Worm (Caenorhabditis elegans) whole organism, midembryonic: Measurements from ENCODE around the gene ZK930.6.
A peak's percentile ranks its signal among the peaks of the same experiment; 100 is the strongest.

Experiments used
- T22C8.4 ChIP-seq: fragments of 200-800 bp; sonication (Bioruptor generic); IDR thresholded peaks from 2 replicates; pipeline ENCODE4 v1.3.6; 2022; ENCODE audit warnings: missing genetic modification characterization, missing compliant biosample characterization
- cog-1 ChIP-seq: sonication (generic microtip); optimal IDR thresholded peaks from 2 replicates; lab custom pipeline; 2016; ENCODE audit warnings: missing genetic modification characterization, missing compliant biosample characterization
- flt-1 ChIP-seq: fragments of 200-800 bp; sonication (Bioruptor generic); IDR thresholded peaks from 2 replicates; pipeline ENCODE4 v1.3.6; 2022; ENCODE audit warnings: missing genetic modification characterization, missing compliant biosample characterization
- klf-2 ChIP-seq: fragments of 200-800 bp; sonication (Bioruptor generic); conservative IDR thresholded peaks from 2 replicates; pipeline ENCODE4 v1.3.6; 2022; ENCODE audit warnings: missing genetic modification reagents, missing genetic modification characterization, missing compliant biosample characterization
- med-1 ChIP-seq: sonication (generic microtip); optimal IDR thresholded peaks from 2 replicates; lab custom pipeline; 2017; ENCODE audit warnings: missing genetic modification characterization, mild to moderate bottlenecking, missing compliant biosample characterization, antibody characterized with exemption, missing genetic modification reagents; ENCODE audit not compliant: insufficient read depth
- ref-1 ChIP-seq: fragments of 200-800 bp; sonication (Bioruptor generic); conservative IDR thresholded peaks from 2 replicates; pipeline ENCODE4 v1.3.6; 2022; ENCODE audit warnings: missing genetic modification reagents, missing genetic modification characterization, missing compliant biosample characterization
- tab-1 ChIP-seq: fragments of 200-800 bp; sonication (Bioruptor generic); IDR thresholded peaks from 2 replicates; pipeline ENCODE4 v1.3.6; 2022; ENCODE audit warnings: missing genetic modification characterization, missing compliant biosample characterization
- ztf-23 ChIP-seq: fragments of 200-800 bp; sonication (Bioruptor generic); IDR thresholded peaks from 2 replicates; pipeline ENCODE4 v1.3.6; 2022; ENCODE audit warnings: missing genetic modification reagents, missing genetic modification characterization, missing compliant biosample characterization
- ztf-29 ChIP-seq: fragments of 200-800 bp; sonication (Bioruptor generic); IDR thresholded peaks from 2 replicates; pipeline ENCODE4 v1.3.6; 2022; ENCODE audit warnings: missing genetic modification reagents, missing genetic modification characterization, missing compliant biosample characterization

ZK930.6 gene

DNA sequence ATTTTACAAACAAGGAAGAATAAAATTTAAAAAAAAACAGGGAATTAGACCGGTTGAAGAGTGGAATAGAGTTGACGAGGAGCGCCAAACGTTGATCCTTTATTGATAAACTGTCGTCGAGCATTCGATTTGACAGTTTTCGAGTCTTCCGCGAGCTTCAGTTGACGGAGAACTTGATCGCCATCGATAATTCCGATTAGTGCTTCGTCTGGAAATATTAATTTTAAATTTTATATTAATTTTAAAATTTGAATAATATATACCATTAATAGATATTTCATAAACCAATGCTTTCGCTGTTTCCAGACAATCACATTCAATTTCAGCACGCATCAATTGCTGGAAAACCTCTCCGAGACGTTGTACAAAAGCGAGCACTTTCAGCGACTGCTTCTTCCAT, 18.1 kb upstream of the ZK930.6 start, which contains the start of gene K12D12.4:
TSS of gene K12D12.4 (minus strand) at position 101 of the 400 bp plus-strand sequence.
- no peak for TF ChIP-seq ztf-29 (GFP tag; lab: Robert Waterston, UW)
- TF ChIP-seq flt-1 = no peak
- TF ChIP-seq klf-2 (GFP tag; lab: Robert Waterston, UW) = no peak
- TF ChIP-seq tab-1 (GFP tag; lab: Robert Waterston, UW) = no peak
- no peak for TF ChIP-seq med-1 (GFP tag; lab: Kevin White, UChicago)

DNA sequence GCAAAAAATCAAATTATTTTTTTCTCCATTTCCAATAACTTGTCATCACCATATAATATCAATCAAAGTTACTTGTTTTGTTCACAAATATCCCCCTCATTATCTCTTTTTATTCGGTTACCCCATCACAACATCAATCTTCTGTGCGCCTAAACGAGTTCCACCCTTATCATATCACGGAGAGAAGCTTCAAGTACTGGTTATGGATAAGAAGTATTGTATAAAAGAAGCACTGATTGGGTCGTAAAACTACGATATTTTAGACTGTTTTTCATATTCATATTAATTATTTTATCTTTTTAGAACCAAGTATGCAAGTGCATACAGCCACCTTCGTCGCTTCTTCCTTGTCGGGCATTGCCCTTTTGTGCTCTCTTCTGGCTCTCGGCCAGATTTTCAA, 15.5 kb upstream of the ZK930.6 start, which contains the start of gene col-84:
TSS of gene col-84 (plus strand) at position 301 of the 400 bp plus-strand sequence.
- no peak for TF ChIP-seq T22C8.4 (GFP tag; lab: Robert Waterston, UW)
- no peak for TF ChIP-seq klf-2 (GFP tag; lab: Robert Waterston, UW)
- TF ChIP-seq ztf-29 (GFP tag; lab: Robert Waterston, UW) = no peak
- no peak for TF ChIP-seq tab-1 (GFP tag; lab: Robert Waterston, UW)
- no peak for TF ChIP-seq ref-1 (GFP tag; lab: Robert Waterston, UW)
- TF ChIP-seq med-1 (GFP tag; lab: Kevin White, UChicago) = no peak
- TF ChIP-seq ztf-23 (GFP tag; lab: Robert Waterston, UW) = no peak
- no peak for TF ChIP-seq cog-1 (tag; lab: Kevin White, UChicago)
- no peak for TF ChIP-seq flt-1

DNA sequence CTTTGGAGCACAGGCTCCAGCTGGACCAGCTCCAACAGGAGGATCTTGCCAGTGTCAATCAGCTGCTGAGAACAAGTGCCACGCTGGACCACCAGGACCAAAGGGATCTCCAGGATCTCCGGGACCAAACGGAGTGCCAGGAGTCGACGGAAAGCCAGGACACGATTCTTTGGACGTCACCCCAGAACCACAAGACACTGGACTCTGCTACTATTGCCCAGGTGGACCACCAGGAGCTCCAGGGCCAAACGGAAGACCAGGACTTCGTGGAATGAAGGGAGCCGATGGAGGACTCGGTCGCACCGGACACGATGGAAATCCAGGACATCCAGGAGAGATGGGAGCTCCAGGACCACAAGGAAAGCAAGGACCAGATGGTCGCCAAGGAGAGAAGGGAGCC, 14.9 kb upstream of the ZK930.6 start:
- TF ChIP-seq flt-1 = no peak
- TF ChIP-seq klf-2 (GFP tag; lab: Robert Waterston, UW) = no peak
- TF ChIP-seq ref-1 (GFP tag; lab: Robert Waterston, UW) = no peak
- TF ChIP-seq ztf-23 (GFP tag; lab: Robert Waterston, UW) = no peak
- TF ChIP-seq T22C8.4 (GFP tag; lab: Robert Waterston, UW) = no peak
- TF ChIP-seq tab-1 (GFP tag; lab: Robert Waterston, UW) = no peak
- no peak for TF ChIP-seq cog-1 (tag; lab: Kevin White, UChicago)
- no peak for TF ChIP-seq ztf-29 (GFP tag; lab: Robert Waterston, UW)
- no peak for TF ChIP-seq med-1 (GFP tag; lab: Kevin White, UChicago)

DNA sequence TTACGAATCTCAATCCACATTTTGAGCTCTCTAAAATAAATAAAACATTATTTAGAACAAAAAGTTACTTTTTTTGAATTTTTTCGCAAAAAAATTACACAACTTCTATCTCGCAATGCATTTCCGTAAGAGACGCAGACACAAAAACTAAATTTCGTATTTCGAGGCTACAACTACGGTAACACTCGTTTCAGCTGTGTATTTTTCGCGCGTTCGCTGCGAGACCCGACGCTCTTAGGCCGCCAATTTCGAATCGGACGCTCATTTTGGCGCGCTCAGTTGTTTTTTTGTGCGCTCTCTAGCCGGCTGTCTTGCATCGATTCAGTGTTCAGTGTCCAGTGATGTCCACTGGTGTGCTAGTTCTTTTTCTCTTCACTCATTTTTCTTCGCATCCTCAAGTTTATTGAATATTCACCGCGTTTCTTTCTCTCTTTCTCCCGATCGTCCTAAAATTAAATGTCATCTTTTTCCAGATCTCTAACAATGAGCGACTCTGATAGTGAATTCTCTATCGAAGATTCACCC, 9.0 kb upstream of the ZK930.6 start, which contains the start of the genes npp-3 and top-2:
TSS of gene npp-3 (minus strand) at position 115 of the 525 bp plus-strand sequence.
TSS of gene top-2 (plus strand) at position 475 of the 525 bp plus-strand sequence.
- no peak for TF ChIP-seq T22C8.4 (GFP tag; lab: Robert Waterston, UW)
- peak; percentile 40; the same call in 1 of the 2 replicates for TF ChIP-seq ztf-29 (GFP tag; lab: Robert Waterston, UW)

DNA sequence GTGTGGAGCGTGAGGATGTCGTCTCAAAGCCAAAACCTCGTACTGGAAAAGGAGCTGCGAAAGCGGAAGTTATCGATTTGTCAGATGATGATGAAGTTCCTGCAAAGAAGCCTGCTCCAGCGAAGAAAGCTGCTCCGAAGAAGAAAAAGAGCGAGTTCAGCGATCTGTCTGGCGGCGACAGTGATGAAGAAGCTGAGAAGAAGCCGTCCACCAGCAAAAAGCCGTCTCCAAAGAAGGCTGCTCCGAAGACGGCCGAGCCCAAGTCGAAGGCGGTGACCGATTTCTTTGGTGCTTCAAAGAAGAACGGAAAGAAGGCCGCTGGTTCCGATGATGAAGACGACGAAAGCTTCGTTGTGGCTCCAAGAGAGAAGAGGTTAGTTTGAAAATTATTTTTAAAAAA, 4.0 kb upstream of the ZK930.6 start:
- TF ChIP-seq klf-2 (GFP tag; lab: Robert Waterston, UW) (no peak), cog-1 (tag; lab: Kevin White, UChicago) (no peak), ztf-23 (GFP tag; lab: Robert Waterston, UW) (no peak), ztf-29 (GFP tag; lab: Robert Waterston, UW) (no peak), flt-1 (no peak), tab-1 (GFP tag; lab: Robert Waterston, UW) (no peak), med-1 (GFP tag; lab: Kevin White, UChicago) (no peak), ref-1 (GFP tag; lab: Robert Waterston, UW) (no peak), T22C8.4 (GFP tag; lab: Robert Waterston, UW) (no peak)

DNA sequence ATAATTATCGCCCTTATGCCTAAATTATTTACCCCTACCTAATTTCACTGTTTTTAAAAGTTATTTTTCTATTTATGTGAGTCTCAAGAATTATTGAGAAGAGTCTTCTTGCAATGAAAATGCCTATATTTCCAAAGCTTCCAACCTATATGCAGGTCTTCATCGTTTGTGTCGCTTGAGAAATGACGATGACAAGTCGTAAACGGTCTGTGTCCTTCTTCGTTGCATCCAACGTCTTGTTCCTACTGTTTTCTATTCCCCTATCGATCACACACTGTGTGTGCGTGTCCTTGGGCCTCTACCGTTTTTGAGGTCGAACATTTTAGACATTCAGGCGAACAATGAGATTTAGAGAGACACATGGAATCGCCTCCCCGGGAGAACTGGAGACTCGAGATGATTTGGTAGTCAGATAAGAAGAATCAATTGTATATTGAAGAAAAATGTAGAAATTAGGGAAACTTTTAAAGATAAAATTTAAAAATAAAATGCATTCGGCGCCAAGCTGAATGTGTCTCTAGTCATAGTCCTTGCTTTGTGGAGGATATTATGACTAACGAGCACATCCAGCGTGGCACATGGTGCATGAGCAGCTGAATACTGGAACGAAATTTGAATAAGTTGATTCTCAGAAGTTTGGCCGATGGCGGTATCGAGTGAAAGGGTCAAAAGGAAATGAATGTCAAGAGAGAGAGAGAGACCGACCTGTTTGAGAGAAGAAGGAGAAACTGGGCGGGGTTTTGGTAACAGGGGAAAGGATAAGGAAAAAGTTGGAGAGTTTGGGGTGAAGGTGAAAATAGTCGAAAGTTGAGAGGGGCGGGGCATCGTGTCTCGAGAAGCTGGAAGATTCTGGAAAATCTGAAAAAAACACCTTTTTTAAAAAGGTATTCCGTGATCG, 3.0 kb upstream of the ZK930.6 start:
- no peak for TF ChIP-seq flt-1
- TF ChIP-seq tab-1 (GFP tag; lab: Robert Waterston, UW) = no peak
- TF ChIP-seq klf-2 (GFP tag; lab: Robert Waterston, UW) = no peak
- no peak for TF ChIP-seq T22C8.4 (GFP tag; lab: Robert Waterston, UW)

DNA sequence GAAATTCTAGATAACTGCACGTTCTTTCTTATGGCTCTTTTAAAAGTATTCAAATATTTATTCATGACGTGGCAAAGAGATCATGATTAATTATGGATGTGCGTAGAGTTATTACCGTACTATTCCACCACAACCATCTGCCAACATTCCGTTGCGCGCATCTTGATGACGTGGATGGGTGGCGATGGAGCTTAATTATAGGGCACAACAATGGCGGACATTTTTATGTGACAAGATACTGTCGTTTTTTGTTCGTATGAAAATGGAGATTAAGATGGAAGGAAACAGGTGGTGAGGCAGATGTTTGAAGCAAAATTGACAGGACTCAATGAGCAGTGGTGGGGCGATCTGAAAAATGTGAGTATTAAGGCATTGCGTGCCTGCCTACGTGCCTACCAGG, 4.0 kb downstream of the ZK930.6 start:
- TF ChIP-seq ztf-29 (GFP tag; lab: Robert Waterston, UW) = no peak
- no peak for TF ChIP-seq med-1 (GFP tag; lab: Kevin White, UChicago)
- no peak for TF ChIP-seq flt-1
- no peak for TF ChIP-seq T22C8.4 (GFP tag; lab: Robert Waterston, UW)
- TF ChIP-seq ref-1 (GFP tag; lab: Robert Waterston, UW) = no peak
- TF ChIP-seq klf-2 (GFP tag; lab: Robert Waterston, UW) = no peak
- no peak for TF ChIP-seq cog-1 (tag; lab: Kevin White, UChicago)
- no peak for TF ChIP-seq ztf-23 (GFP tag; lab: Robert Waterston, UW)
- TF ChIP-seq tab-1 (GFP tag; lab: Robert Waterston, UW) = no peak

DNA sequence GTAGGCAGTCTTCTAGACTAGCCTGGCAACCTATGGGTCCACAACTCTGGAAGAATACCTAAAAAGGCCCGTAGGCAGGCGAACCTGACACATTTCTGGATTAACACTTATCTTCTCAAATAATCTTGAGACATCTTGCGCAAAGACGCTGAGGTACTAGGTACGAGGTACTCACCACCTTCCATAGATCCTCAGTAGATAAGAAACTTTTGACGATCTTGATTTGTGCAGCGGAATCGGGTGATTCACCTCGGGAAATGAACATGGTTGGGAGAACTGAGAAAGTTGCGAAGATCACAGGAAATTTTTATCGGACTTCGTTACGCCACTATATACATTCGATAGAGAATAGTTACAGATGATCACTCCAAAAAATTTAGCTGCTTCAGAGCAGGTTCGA, 4.4 kb downstream of the ZK930.6 start:
- TF ChIP-seq med-1 (GFP tag; lab: Kevin White, UChicago) = no peak
- no peak for TF ChIP-seq flt-1
- TF ChIP-seq ztf-23 (GFP tag; lab: Robert Waterston, UW) = no peak
- no peak for TF ChIP-seq tab-1 (GFP tag; lab: Robert Waterston, UW)
- no peak for TF ChIP-seq ztf-29 (GFP tag; lab: Robert Waterston, UW)
- no peak for TF ChIP-seq T22C8.4 (GFP tag; lab: Robert Waterston, UW)
- TF ChIP-seq cog-1 (tag; lab: Kevin White, UChicago) = no peak
- TF ChIP-seq klf-2 (GFP tag; lab: Robert Waterston, UW) = no peak
- no peak for TF ChIP-seq ref-1 (GFP tag; lab: Robert Waterston, UW)
